Worm (Caenorhabditis elegans) whole organism, L4 larva: ENCODE measurements around the gene ZK380.6.

Source experiments
- F10B5.3 ChIP-seq: sonication (generic microtip); optimal IDR thresholded peaks from 2 replicates; lab custom pipeline; 2016; ENCODE audit warnings: mild to moderate bottlenecking, missing genetic modification characterization, missing compliant biosample characterization
- ZK337.2 ChIP-seq: fragments of 200-800 bp; sonication (Bioruptor generic); IDR thresholded peaks from 2 replicates; pipeline ENCODE4 v1.3.6; 2022; ENCODE audit warnings: missing genetic modification reagents, missing genetic modification characterization, missing compliant biosample characterization
- aha-1 ChIP-seq: fragments of 150-350 bp; peaks from one replicate; lab custom pipeline; 2014; ENCODE audit warnings: missing biosample characterization, missing genetic modification characterization
- ama-1 ChIP-seq: fragments of 150-350 bp; optimal IDR thresholded peaks from 2 replicates; lab custom pipeline; 2014; ENCODE audit warnings: inconsistent platforms, mixed read lengths
- attf-4 ChIP-seq: sonication (generic microtip); optimal IDR thresholded peaks from 3 replicates; lab custom pipeline; 2017; ENCODE audit warnings: missing biosample characterization, missing genetic modification characterization
- ceh-28 ChIP-seq: fragments of 150-350 bp; optimal IDR thresholded peaks from 2 replicates; lab custom pipeline; 2014; ENCODE audit warnings: missing biosample characterization, missing genetic modification reagents, missing genetic modification characterization
- ceh-44 ChIP-seq: fragments of 200-800 bp; sonication (Bioruptor generic); IDR thresholded peaks from 2 replicates; pipeline ENCODE4 v1.3.6; 2022; ENCODE audit warnings: missing genetic modification reagents, missing genetic modification characterization, missing compliant biosample characterization
- ces-1 ChIP-seq: fragments of 150-350 bp; sonication (generic microtip); optimal IDR thresholded peaks from 4 replicates; lab custom pipeline; 2014; ENCODE audit warnings: missing biosample characterization, missing genetic modification reagents, missing genetic modification characterization
- cey-2 ChIP-seq: sonication (generic microtip); optimal IDR thresholded peaks from 3 replicates; lab custom pipeline; 2017; ENCODE audit warnings: missing genetic modification characterization, mild to moderate bottlenecking, missing compliant biosample characterization, antibody characterized with exemption, borderline replicate concordance; ENCODE audit not compliant: insufficient read depth
- daf-12 ChIP-seq: fragments of 150-350 bp; optimal IDR thresholded peaks from 2 replicates; lab custom pipeline; 2014; ENCODE audit warnings: missing biosample characterization, missing genetic modification reagents, missing genetic modification characterization
- daf-16 ChIP-seq, 3 experiments: sonication (generic microtip); optimal IDR thresholded peaks; 2 replicates each; lab custom pipeline; 2016 to 2017; ENCODE audit warnings: missing genetic modification characterization in 3 of 3, missing genetic modification reagents in 3 of 3, mild to moderate bottlenecking in 2 of 3, missing compliant biosample characterization in 2 of 3, missing biosample characterization in 1 of 3, moderate library complexity in 1 of 3
- daf-19 ChIP-seq: fragments of 200-800 bp; sonication (Bioruptor generic); conservative IDR thresholded peaks from 2 replicates; pipeline ENCODE4 v1.3.6; 2022; ENCODE audit warnings: missing genetic modification characterization, missing compliant biosample characterization
- daf-8 ChIP-seq: fragments of 200-800 bp; sonication (Bioruptor generic); IDR thresholded peaks from 2 replicates; pipeline ENCODE4 v1.3.6; 2022; ENCODE audit warnings: missing genetic modification characterization, missing compliant biosample characterization
- dmd-8 ChIP-seq: fragments of 200-800 bp; sonication (Bioruptor generic); IDR thresholded peaks from 2 replicates; pipeline ENCODE4 v1.3.6; 2022; ENCODE audit warnings: missing genetic modification characterization, missing compliant biosample characterization
- dve-1 ChIP-seq: sonication (generic microtip); optimal IDR thresholded peaks from 2 replicates; lab custom pipeline; 2017; ENCODE audit warnings: antibody characterized with exemption, mild to moderate bottlenecking, missing genetic modification characterization, missing compliant biosample characterization; ENCODE audit not compliant: insufficient read depth
- egl-43 ChIP-seq: fragments of 200-800 bp; sonication (Bioruptor generic); IDR thresholded peaks from 2 replicates; pipeline ENCODE4 v1.3.6; 2022; ENCODE audit warnings: missing genetic modification reagents, missing genetic modification characterization, missing compliant biosample characterization
- fos-1 ChIP-seq: fragments of 150-350 bp; optimal IDR thresholded peaks from 2 replicates; lab custom pipeline; 2014; ENCODE audit warnings: missing biosample characterization, missing genetic modification characterization
- hif-1 ChIP-seq, 2 experiments: sonication (generic microtip); optimal IDR thresholded peaks; 2 replicates each; lab custom pipeline; 2016 to 2017; ENCODE audit warnings: missing compliant biosample characterization in 2 of 2, missing genetic modification characterization in 2 of 2, missing genetic modification reagents in 2 of 2, missing genotype in 2 of 2, mild to moderate bottlenecking in 1 of 2
- hmg-1.1 ChIP-seq: fragments of 200-800 bp; sonication (Bioruptor generic); IDR thresholded peaks from 2 replicates; pipeline ENCODE4 v1.3.6; 2022; ENCODE audit warnings: missing genetic modification reagents, missing genetic modification characterization, missing compliant biosample characterization
- lim-7 ChIP-seq: fragments of 200-800 bp; sonication (Bioruptor generic); IDR thresholded peaks from 2 replicates; pipeline ENCODE4 v1.3.6; 2022; ENCODE audit warnings: missing genetic modification characterization, missing compliant biosample characterization
- lin-13 ChIP-seq: fragments of 150-350 bp; optimal IDR thresholded peaks from 2 replicates; lab custom pipeline; 2014; ENCODE audit warnings: missing biosample characterization, missing genetic modification reagents, missing genetic modification characterization
- lin-39 ChIP-seq: fragments of 150-350 bp; optimal IDR thresholded peaks from 2 replicates; lab custom pipeline; 2014; ENCODE audit warnings: missing biosample characterization, missing genetic modification reagents, missing genetic modification characterization
- madf-5 ChIP-seq, 2 experiments: fragments of 200-800 bp; sonication (Bioruptor generic); IDR thresholded peaks; 2 replicates each; pipeline ENCODE4 v1.3.6; 2022; ENCODE audit warnings: missing compliant biosample characterization in 2 of 2, missing genetic modification characterization in 2 of 2
- mxl-2 ChIP-seq: fragments of 200-800 bp; sonication (Bioruptor generic); conservative IDR thresholded peaks from 2 replicates; pipeline ENCODE4 v1.3.6; 2022; ENCODE audit warnings: missing genetic modification reagents, missing genetic modification characterization, missing compliant biosample characterization
- nhr-237 ChIP-seq: sonication (generic microtip); optimal IDR thresholded peaks from 2 replicates; lab custom pipeline; 2017; ENCODE audit warnings: missing biosample characterization, missing genetic modification characterization
- nhr-28 ChIP-seq: fragments of 150-350 bp; optimal IDR thresholded peaks from 2 replicates; lab custom pipeline; 2014; ENCODE audit warnings: missing biosample characterization, missing genetic modification characterization
- nhr-41 ChIP-seq: fragments of 200-800 bp; sonication (Bioruptor generic); IDR thresholded peaks from 2 replicates; pipeline ENCODE4 v1.3.6; 2022; ENCODE audit warnings: missing genetic modification reagents, missing genetic modification characterization, missing compliant biosample characterization
- nhr-48 ChIP-seq: sonication (generic microtip); optimal IDR thresholded peaks from 2 replicates; lab custom pipeline; 2016; ENCODE audit warnings: mild to moderate bottlenecking, missing genetic modification characterization, missing compliant biosample characterization
- nhr-6 ChIP-seq: fragments of 150-350 bp; optimal IDR thresholded peaks from 2 replicates; lab custom pipeline; 2014; ENCODE audit warnings: missing biosample characterization, missing genetic modification characterization
- pha-4 ChIP-seq, 2 experiments: fragments of 150-350 bp in 1 of 2; fragments of 200-800 bp in 1 of 2; sonication (Bioruptor generic) in 1 of 2; IDR thresholded peaks in 1 of 2; optimal IDR thresholded peaks in 1 of 2; 2 replicates each; pipeline versions ENCODE4 v1.3.6 to Lab custom; 2014 to 2022; ENCODE audit warnings: missing genetic modification characterization in 2 of 2, missing genetic modification reagents in 2 of 2, missing biosample characterization in 1 of 2, missing compliant biosample characterization in 1 of 2
- saeg-2 ChIP-seq: fragments of 200-800 bp; sonication (Bioruptor generic); IDR thresholded peaks from 2 replicates; pipeline ENCODE4 v1.3.6; 2022; ENCODE audit warnings: missing genetic modification reagents, missing genetic modification characterization, missing compliant biosample characterization
- set-16 ChIP-seq: fragments of 200-800 bp; sonication (Bioruptor generic); IDR thresholded peaks from 2 replicates; pipeline ENCODE4 v1.3.6; 2022; ENCODE audit warnings: missing genetic modification reagents, missing genetic modification characterization, missing compliant biosample characterization
- snpc-4 ChIP-seq: fragments of 150-350 bp; optimal IDR thresholded peaks from 2 replicates; lab custom pipeline; 2014; ENCODE audit warnings: missing biosample characterization, missing genetic modification characterization
- spr-1 ChIP-seq: sonication (generic microtip); optimal IDR thresholded peaks from 2 replicates; lab custom pipeline; 2016; ENCODE audit warnings: mild to moderate bottlenecking, missing genetic modification characterization, missing compliant biosample characterization
- unc-130 ChIP-seq: sonication (generic microtip); optimal IDR thresholded peaks from 2 replicates; lab custom pipeline; 2016; ENCODE audit warnings: missing genetic modification reagents, missing genetic modification characterization, missing compliant biosample characterization
- unc-39 ChIP-seq: sonication (generic microtip); optimal IDR thresholded peaks from 2 replicates; lab custom pipeline; 2017; ENCODE audit warnings: missing biosample characterization, missing genetic modification characterization
- zip-11 ChIP-seq: fragments of 200-800 bp; sonication (Bioruptor generic); IDR thresholded peaks from 2 replicates; pipeline ENCODE4 v1.3.6; 2022; ENCODE audit warnings: missing genetic modification characterization, missing compliant biosample characterization

Gene ZK380.6

DNA sequence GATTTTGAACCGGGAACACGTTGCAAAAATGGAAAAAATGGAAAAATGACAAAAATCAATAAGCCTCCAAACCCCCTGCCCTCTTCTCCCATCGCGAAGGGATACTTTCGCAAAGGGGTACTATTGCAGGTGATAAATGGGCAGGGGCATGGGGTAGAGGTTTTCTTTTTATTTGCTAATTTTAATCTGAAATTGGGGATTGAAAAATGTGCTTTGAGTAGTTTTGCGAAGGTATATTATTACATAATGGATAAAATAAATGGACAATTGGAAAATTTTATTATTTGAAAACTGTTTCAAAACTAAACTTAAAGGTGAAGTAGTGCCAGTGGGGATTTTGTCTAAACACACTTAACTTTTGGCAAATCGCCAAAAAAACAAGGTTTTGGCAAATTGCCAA, 27.2 kb upstream of the ZK380.6 start (continued):
- TF ChIP-seq hmg-1.1 (GFP tag; lab: Robert Waterston, UW): peak; percentile 100
- no peak for TF ChIP-seq ZK337.2 (GFP tag; lab: Robert Waterston, UW)
- TF ChIP-seq lin-13 (GFP tag; lab: Kevin White, UChicago): peak; percentile 97
- peak; percentile 76; the same call in 1 of the 2 replicates for TF ChIP-seq mxl-2 (GFP tag; lab: Robert Waterston, UW)
- peak; percentile 90 for TF ChIP-seq nhr-41 (GFP tag; lab: Robert Waterston, UW)
- TF ChIP-seq dmd-8 (GFP tag; lab: Robert Waterston, UW): no peak
- peak; percentile 36 for TF ChIP-seq snpc-4 (tag; lab: Kevin White, UChicago)

DNA sequence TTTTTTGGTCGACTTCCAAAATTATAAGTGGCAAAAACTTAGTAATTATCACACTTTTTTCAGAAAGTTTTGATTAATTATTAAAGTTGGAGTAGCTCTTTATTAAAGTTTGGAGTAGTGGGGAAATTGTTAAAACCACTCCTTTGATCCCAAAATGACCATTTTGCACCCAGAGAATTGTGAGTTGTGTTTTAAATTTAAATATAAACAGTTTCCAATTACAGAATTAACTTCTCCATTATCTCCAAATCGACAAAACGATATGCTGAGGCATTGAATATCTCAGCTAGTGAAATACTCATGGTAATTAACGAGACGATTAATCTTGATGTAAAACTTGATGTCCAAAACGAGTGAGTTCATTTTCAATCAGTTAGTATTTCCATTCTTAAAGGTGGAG, 26.4 kb upstream of the ZK380.6 start, which contains the start of gene fbxb-58:
fbxb-58 (plus strand) TSS at position 301 of the 400 bp plus-strand sequence.
- TF ChIP-seq daf-12 (tag; lab: Kevin White, UChicago): no peak
- no peak for TF ChIP-seq cey-2 (tag; lab: Kevin White, UChicago)
- TF ChIP-seq attf-4: no peak
- TF ChIP-seq lim-7 (GFP tag; lab: Robert Waterston, UW): no peak
- no peak for TF ChIP-seq ces-1 (GFP tag; lab: Kevin White, UChicago)
- TF ChIP-seq nhr-237 (tag; lab: Kevin White, UChicago): no peak
- TF ChIP-seq lin-13 (GFP tag; lab: Kevin White, UChicago): no peak
- no peak for TF ChIP-seq F10B5.3
- no peak for TF ChIP-seq dve-1
- TF ChIP-seq ceh-28 (tag; lab: Kevin White, UChicago): no peak
- no peak for TF ChIP-seq madf-5 (GFP tag; IDR thresholded peaks at IDR 0.05; lab: Robert Waterston, UW)
- TF ChIP-seq unc-130: no peak
- TF ChIP-seq, all 104 proteins: peak for 0

DNA sequence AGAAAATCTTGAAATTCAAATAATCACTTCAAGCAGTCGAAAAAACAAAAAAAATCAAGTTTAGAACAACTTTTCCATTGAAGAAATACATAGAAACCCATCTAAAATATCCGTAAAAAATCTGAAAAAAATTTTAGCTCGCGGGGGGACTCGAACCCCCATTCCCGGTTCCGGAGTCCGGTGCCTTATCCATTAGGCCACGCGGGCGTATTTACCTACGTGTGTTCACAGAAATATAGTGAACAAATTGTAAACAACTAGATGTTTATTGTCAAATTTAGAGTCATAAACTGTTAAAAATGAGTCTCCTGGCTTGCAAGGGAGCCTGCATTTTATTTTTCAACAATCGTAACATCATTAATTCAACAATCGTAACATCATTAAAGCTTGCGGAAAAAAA, 24.5 kb upstream of the ZK380.6 start:
- TF ChIP-seq spr-1 (tag; lab: Kevin White, UChicago) (no peak), daf-8 (GFP tag; lab: Robert Waterston, UW) (no peak), unc-39 (tag; lab: Kevin White, UChicago) (no peak), aha-1 (tag; lab: Kevin White, UChicago) (no peak), daf-16 (GFP tag; optimal IDR thresholded peaks at IDR 0.05; lab: Kevin White, UChicago) (no peak), daf-16 (tag; optimal IDR thresholded peaks at IDR 0.05; lab: Kevin White, UChicago) (no peak), ceh-44 (GFP tag; lab: Robert Waterston, UW) (no peak), nhr-28 (tag; lab: Kevin White, UChicago) (no peak), zip-11 (GFP tag; lab: Robert Waterston, UW) (no peak), fos-1 (tag; lab: Kevin White, UChicago) (no peak), lin-39 (no peak), ama-1 (lab: Kevin White, UChicago) (no peak), saeg-2 (no peak), nhr-48 (tag; lab: Kevin White, UChicago) (no peak), daf-19 (no peak), lin-13 (GFP tag; lab: Kevin White, UChicago) (no peak), nhr-6 (tag; lab: Kevin White, UChicago) (no peak), set-16 (no peak), pha-4 (GFP tag; IDR thresholded peaks at IDR 0.05; lab: Robert Waterston, UW) (no peak), pha-4 (tag; optimal IDR thresholded peaks at IDR 0.05; lab: Kevin White, UChicago) (no peak)
- TF ChIP-seq, all 104 proteins: peak for 0

DNA sequence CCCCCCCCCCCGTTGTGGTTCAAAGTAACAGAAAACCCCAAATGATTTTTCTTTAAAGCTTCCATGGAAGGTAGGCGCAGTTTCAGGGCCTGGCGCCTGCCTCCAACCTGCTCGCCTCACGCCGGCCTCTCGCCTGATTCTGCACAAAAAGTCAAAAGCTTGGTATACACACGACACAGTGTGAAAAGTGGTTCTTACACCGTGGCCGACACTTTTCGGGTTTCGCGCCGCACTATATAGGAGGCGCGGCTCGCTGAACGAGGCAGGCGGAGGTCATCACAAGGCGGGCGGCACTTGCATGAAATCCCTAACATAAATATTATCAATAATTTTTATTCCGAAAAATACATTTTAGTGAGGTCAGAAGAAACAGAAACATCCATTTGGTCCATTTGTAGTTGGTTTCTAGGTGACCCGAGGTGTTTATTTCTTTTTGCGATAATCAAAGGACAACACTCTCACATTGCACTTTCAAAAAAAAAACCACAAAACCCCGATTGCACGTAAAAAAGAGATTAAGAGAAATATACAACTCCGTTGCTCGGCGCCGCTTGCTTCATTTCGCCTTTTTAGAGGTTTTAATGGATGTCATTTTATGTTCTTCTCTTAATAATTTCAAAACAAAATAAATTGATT, 23.2 kb upstream of the ZK380.6 start, which contains the start of gene ZK380.2:
ZK380.2 (plus strand) TSS at position 586 of the 636 bp plus-strand sequence.
- TF ChIP-seq set-16: peak; percentile 49
- TF ChIP-seq hif-1 (tag; optimal IDR thresholded peaks at IDR 0.05; lab: Kevin White, UChicago): no peak
- peak; percentile 67 for TF ChIP-seq aha-1 (tag; lab: Kevin White, UChicago)
- peak; percentile 65; the same call in 1 of the 2 replicates for TF ChIP-seq egl-43 (GFP tag; lab: Robert Waterston, UW)
